Fruit fly (Drosophila melanogaster): ENCODE results near the gene CG10514.

dm6 chr3R:25297678-25298077, 18.0 kb upstream of the CG10514 start, which contains the start of gene CG31097:
- TF ChIP-seq CG3407 (GFP tag; optimal IDR thresholded peaks at IDR 0.05) (no peak), Hmx (GFP tag; optimal IDR thresholded peaks at IDR 0.05) (no peak), mam (GFP tag; optimal IDR thresholded peaks at IDR 0.05) (no peak), CG10321 (GFP tag; IDR thresholded peaks at IDR 0.05) (no peak), Hr39 (optimal IDR thresholded peaks at IDR 0.05) (no peak), phol (tag; optimal IDR thresholded peaks at IDR 0.05) (no peak), psq (GFP tag; optimal IDR thresholded peaks at IDR 0.05) (no peak), h (optimal IDR thresholded peaks at IDR 0.05) (no peak), CG3995 (GFP tag; optimal IDR thresholded peaks at IDR 0.05) (no peak)
